Worm (Caenorhabditis elegans) whole organism, late embryonic: ENCODE data around the gene upb-1.

ENCODE experiments used
- C08G9.2 ChIP-seq: sonication (generic microtip); optimal IDR thresholded peaks from 2 replicates; lab custom pipeline; 2016; ENCODE audit warnings: mild to moderate bottlenecking, missing genetic modification characterization, moderate library complexity, missing compliant biosample characterization
- C38D4.7 ChIP-seq: fragments of 200-800 bp; sonication (Bioruptor generic); optimal IDR thresholded peaks from 2 replicates; lab custom pipeline; 2018; ENCODE audit warnings: mild to moderate bottlenecking, missing genetic modification characterization, moderate library complexity, missing compliant biosample characterization
- F13H6.1 ChIP-seq: sonication (generic microtip); optimal IDR thresholded peaks from 2 replicates; lab custom pipeline; 2016; ENCODE audit warnings: missing genetic modification characterization, missing compliant biosample characterization
- K02D7.2 ChIP-seq: sonication (generic microtip); optimal IDR thresholded peaks from 2 replicates; lab custom pipeline; 2017; ENCODE audit warnings: mild to moderate bottlenecking, missing genetic modification characterization, missing compliant biosample characterization
- ceh-14 ChIP-seq: sonication (generic microtip); optimal IDR thresholded peaks from 2 replicates; lab custom pipeline; 2016; ENCODE audit warnings: missing genotype, missing genetic modification characterization, missing compliant biosample characterization
- ceh-18 ChIP-seq: sonication (generic microtip); optimal IDR thresholded peaks from 2 replicates; lab custom pipeline; 2016; ENCODE audit warnings: missing genetic modification characterization, missing compliant biosample characterization
- ceh-2 ChIP-seq: sonication (generic microtip); optimal IDR thresholded peaks from 2 replicates; lab custom pipeline; 2016; ENCODE audit warnings: missing genotype, missing genetic modification characterization, missing compliant biosample characterization
- ceh-22 ChIP-seq: sonication (generic microtip); optimal IDR thresholded peaks from 2 replicates; lab custom pipeline; 2017; ENCODE audit warnings: missing biosample characterization, missing genetic modification characterization
- ceh-30 ChIP-seq: fragments of 150-350 bp; optimal IDR thresholded peaks from 2 replicates; lab custom pipeline; 2014; ENCODE audit warnings: missing biosample characterization, missing genetic modification characterization
- ceh-31 ChIP-seq: sonication (generic microtip); optimal IDR thresholded peaks from 2 replicates; lab custom pipeline; 2016; ENCODE audit warnings: missing genetic modification characterization, missing compliant biosample characterization
- ceh-34 ChIP-seq: sonication (generic microtip); optimal IDR thresholded peaks from 2 replicates; lab custom pipeline; 2016; ENCODE audit warnings: mild to moderate bottlenecking, missing genetic modification characterization, missing compliant biosample characterization
- ceh-48 ChIP-seq: sonication (generic microtip); optimal IDR thresholded peaks from 2 replicates; lab custom pipeline; 2016; ENCODE audit warnings: missing genetic modification characterization, inconsistent platforms, missing compliant biosample characterization
- ceh-6 ChIP-seq: fragments of 200-800 bp; sonication (Bioruptor generic); optimal IDR thresholded peaks from 2 replicates; lab custom pipeline; 2018; ENCODE audit warnings: mild to moderate bottlenecking, missing genetic modification characterization, missing compliant biosample characterization
- elt-2 ChIP-seq: sonication (generic microtip); optimal IDR thresholded peaks from 2 replicates; lab custom pipeline; 2016; ENCODE audit warnings: missing genetic modification reagents, missing genetic modification characterization, missing compliant biosample characterization
- fax-1 ChIP-seq: sonication (generic microtip); optimal IDR thresholded peaks from 2 replicates; lab custom pipeline; 2016; ENCODE audit warnings: missing genotype, missing genetic modification characterization, missing compliant biosample characterization
- fkh-6 ChIP-seq: sonication (generic microtip); optimal IDR thresholded peaks from 2 replicates; lab custom pipeline; 2016; ENCODE audit warnings: missing genetic modification characterization, missing compliant biosample characterization
- gmeb-2 ChIP-seq: sonication (generic microtip); optimal IDR thresholded peaks from 2 replicates; lab custom pipeline; 2016; ENCODE audit warnings: missing genetic modification characterization, inconsistent platforms, missing compliant biosample characterization
- hlh-13 ChIP-seq: fragments of 200-800 bp; sonication (Bioruptor generic); optimal IDR thresholded peaks from 2 replicates; lab custom pipeline; 2018; ENCODE audit warnings: mild to moderate bottlenecking, missing genetic modification characterization, missing compliant biosample characterization
- hlh-15 ChIP-seq: sonication (generic microtip); optimal IDR thresholded peaks from 2 replicates; lab custom pipeline; 2016; ENCODE audit warnings: missing genetic modification characterization, missing compliant biosample characterization
- hlh-30 ChIP-seq: sonication (generic microtip); optimal IDR thresholded peaks from 2 replicates; lab custom pipeline; 2017; ENCODE audit warnings: antibody characterized with exemption, missing genetic modification characterization, missing compliant biosample characterization; ENCODE audit not compliant: insufficient read depth
- lim-6 ChIP-seq: sonication (generic microtip); optimal IDR thresholded peaks from 2 replicates; lab custom pipeline; 2016; ENCODE audit warnings: missing genetic modification characterization, missing compliant biosample characterization
- lin-11 ChIP-seq: fragments of 200-800 bp; sonication (Bioruptor generic); optimal IDR thresholded peaks from 2 replicates; lab custom pipeline; 2018; ENCODE audit warnings: mild to moderate bottlenecking, missing genetic modification characterization, missing compliant biosample characterization
- mec-3 ChIP-seq: sonication (generic microtip); optimal IDR thresholded peaks from 2 replicates; lab custom pipeline; 2016; ENCODE audit warnings: borderline replicate concordance, missing genetic modification characterization, missing compliant biosample characterization
- nfya-1 ChIP-seq: sonication (generic microtip); optimal IDR thresholded peaks from 2 replicates; lab custom pipeline; 2017; ENCODE audit warnings: missing genetic modification characterization, mild to moderate bottlenecking, missing compliant biosample characterization, antibody characterized with exemption, moderate library complexity
- nhr-11 ChIP-seq: fragments of 150-350 bp; optimal IDR thresholded peaks from 2 replicates; lab custom pipeline; 2014; ENCODE audit warnings: missing biosample characterization, missing genetic modification characterization
- npax-4 ChIP-seq: sonication (generic microtip); optimal IDR thresholded peaks from 2 replicates; lab custom pipeline; 2016; ENCODE audit warnings: missing genetic modification characterization, missing compliant biosample characterization
- odd-2 ChIP-seq: sonication (generic microtip); optimal IDR thresholded peaks from 2 replicates; lab custom pipeline; 2017; ENCODE audit warnings: antibody characterized with exemption, mild to moderate bottlenecking, missing genetic modification characterization, missing compliant biosample characterization
- pat-9 ChIP-seq: fragments of 200-800 bp; sonication (Bioruptor generic); optimal IDR thresholded peaks from 2 replicates; lab custom pipeline; 2018; ENCODE audit warnings: mild to moderate bottlenecking, missing genetic modification characterization, moderate library complexity, missing compliant biosample characterization
- pax-1 ChIP-seq: fragments of 150-350 bp; optimal IDR thresholded peaks from 2 replicates; lab custom pipeline; 2014; ENCODE audit warnings: missing biosample characterization, missing genetic modification characterization
- pha-4 ChIP-seq: fragments of 150-350 bp; optimal IDR thresholded peaks from 2 replicates; lab custom pipeline; 2018; ENCODE audit warnings: missing biosample characterization, missing genetic modification reagents, missing genetic modification characterization
- ref-2 ChIP-seq: sonication (generic microtip); optimal IDR thresholded peaks from 2 replicates; lab custom pipeline; 2016; ENCODE audit warnings: missing genetic modification characterization, missing compliant biosample characterization
- rnt-1 ChIP-seq: sonication (generic microtip); optimal IDR thresholded peaks from 2 replicates; lab custom pipeline; 2016; ENCODE audit warnings: missing genetic modification characterization, missing compliant biosample characterization
- sox-2 ChIP-seq: fragments of 200-800 bp; sonication (Bioruptor generic); IDR thresholded peaks from 2 replicates; pipeline ENCODE4 v1.3.6; 2022; ENCODE audit warnings: missing genetic modification reagents, missing genetic modification characterization, missing compliant biosample characterization
- sox-4 ChIP-seq: sonication (generic microtip); optimal IDR thresholded peaks from 2 replicates; lab custom pipeline; 2017; ENCODE audit warnings: mild to moderate bottlenecking, missing genetic modification characterization, inconsistent platforms, missing compliant biosample characterization
- tbx-2 ChIP-seq: sonication (generic microtip); optimal IDR thresholded peaks from 2 replicates; lab custom pipeline; 2016; ENCODE audit warnings: missing genetic modification characterization, missing compliant biosample characterization
- tbx-7 ChIP-seq: sonication (generic microtip); optimal IDR thresholded peaks from 2 replicates; lab custom pipeline; 2016; ENCODE audit warnings: missing genotype, missing genetic modification characterization, missing compliant biosample characterization
- unc-42 ChIP-seq: sonication (generic microtip); optimal IDR thresholded peaks from 2 replicates; lab custom pipeline; 2016; ENCODE audit warnings: missing genotype, missing genetic modification characterization, missing compliant biosample characterization
- unc-55 ChIP-seq: sonication (generic microtip); optimal IDR thresholded peaks from 2 replicates; lab custom pipeline; 2017; ENCODE audit warnings: missing biosample characterization, missing genetic modification reagents, missing genetic modification characterization
- unc-86 ChIP-seq: sonication (generic microtip); optimal IDR thresholded peaks from 2 replicates; lab custom pipeline; 2016; ENCODE audit warnings: missing genetic modification characterization, missing compliant biosample characterization
- zip-5 ChIP-seq: sonication (generic microtip); optimal IDR thresholded peaks from 2 replicates; lab custom pipeline; 2016; ENCODE audit warnings: missing genetic modification characterization, missing compliant biosample characterization

upb-1 gene

DNA sequence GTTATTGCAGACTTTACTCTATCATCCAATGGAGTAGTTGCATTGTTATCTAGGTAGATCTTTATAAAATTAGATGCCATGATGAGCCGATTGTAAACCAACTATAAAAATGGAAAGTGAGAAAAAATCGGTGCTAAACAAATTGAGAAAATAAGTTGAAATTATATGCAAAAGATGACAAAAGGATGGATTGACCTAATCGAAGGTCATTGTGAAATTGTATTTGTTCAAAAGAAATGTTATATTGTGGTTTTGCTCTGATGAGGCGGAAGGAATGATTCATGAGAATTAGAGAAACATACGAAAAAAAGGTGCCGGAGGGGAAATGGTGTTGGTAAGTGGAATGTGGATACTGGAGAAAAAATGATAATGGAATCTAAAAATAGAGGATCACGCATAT lies 8.9 kb downstream of the upb-1 start, which contains the start of gene scly-1:
scly-1 (minus strand) TSS at position 101 of the 400 bp plus-strand sequence.
- no peak for TF ChIP-seq pha-4 (tag; lab: Kevin White, UChicago)
- no peak for TF ChIP-seq hlh-30 (tag; lab: Kevin White, UChicago)
- no peak for TF ChIP-seq C08G9.2 (tag; lab: Kevin White, UChicago)

DNA sequence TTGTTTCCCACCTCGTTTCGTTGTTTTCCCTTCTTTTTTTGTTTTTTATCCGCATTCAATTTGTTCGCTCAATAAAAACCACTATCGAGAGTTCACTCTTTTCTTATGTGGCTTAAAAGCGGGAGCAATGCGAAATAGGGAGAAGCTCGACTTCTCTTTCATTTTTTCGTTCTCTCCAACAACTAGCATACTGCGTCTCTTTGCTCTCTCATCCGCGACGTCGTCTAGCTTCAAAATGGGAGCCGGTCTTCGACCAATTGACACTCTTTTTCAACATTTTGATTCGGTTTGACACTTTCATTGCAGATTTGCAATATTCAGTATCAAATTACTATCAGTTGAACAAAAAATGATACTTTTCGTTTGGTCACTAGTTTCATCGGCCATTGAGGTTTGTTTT lies 16.0 kb downstream of the upb-1 start, which contains the start of gene bpl-1:
bpl-1 (plus strand) TSS at position 301 of the 400 bp plus-strand sequence.
- peak; percentile 25 for TF ChIP-seq unc-42
- no peak for TF ChIP-seq lim-6

ce11 chrII:6269805-6270414 lies 20.0 kb downstream of the upb-1 start, which contains the start of gene F13H8.2:
Gene F13H8.2, plus strand, starts transcription at chrII:6270364.
- TF ChIP-seq sox-4 (tag; lab: Kevin White, UChicago) (no peak), ceh-30 (tag; lab: Kevin White, UChicago) (no peak), ceh-31 (peak; percentile 82), F13H6.1 (tag; lab: Kevin White, UChicago) (peak; percentile 41), elt-2 (tag; lab: Kevin White, UChicago) (peak; percentile 25), unc-55 (GFP tag; lab: Kevin White, UChicago) (peak; percentile 19), zip-5 (tag; lab: Kevin White, UChicago) (peak; percentile 24), tbx-2 (tag; lab: Kevin White, UChicago) (peak; percentile 73), gmeb-2 (tag; lab: Kevin White, UChicago) (no peak), ceh-18 (peak; percentile 20), ceh-48 (tag; lab: Kevin White, UChicago) (peak; percentile 18), pat-9 (tag; lab: Kevin White, UChicago) (no peak), odd-2 (no peak), pax-1 (tag; lab: Kevin White, UChicago) (peak; percentile 16), C08G9.2 (tag; lab: Kevin White, UChicago) (peak; percentile 53), ceh-14 (tag; lab: Kevin White, UChicago) (peak; percentile 57), unc-42 (peak; percentile 79), fax-1 (tag; lab: Kevin White, UChicago) (peak; percentile 32), ref-2 (peak; percentile 71), rnt-1 (tag; lab: Kevin White, UChicago) (peak; percentile 31), mec-3 (tag; lab: Kevin White, UChicago) (no peak), ceh-2 (peak; percentile 40), sox-2 (peak; percentile 7; the same call in 1 of the 2 replicates), nhr-11 (tag; lab: Kevin White, UChicago) (no peak), unc-86 (tag; lab: Kevin White, UChicago) (no peak), ceh-34 (peak; percentile 51), K02D7.2 (tag; lab: Kevin White, UChicago) (no peak), tbx-7 (tag; lab: Kevin White, UChicago) (peak; percentile 22), nfya-1 (peak; percentile 80)

DNA sequence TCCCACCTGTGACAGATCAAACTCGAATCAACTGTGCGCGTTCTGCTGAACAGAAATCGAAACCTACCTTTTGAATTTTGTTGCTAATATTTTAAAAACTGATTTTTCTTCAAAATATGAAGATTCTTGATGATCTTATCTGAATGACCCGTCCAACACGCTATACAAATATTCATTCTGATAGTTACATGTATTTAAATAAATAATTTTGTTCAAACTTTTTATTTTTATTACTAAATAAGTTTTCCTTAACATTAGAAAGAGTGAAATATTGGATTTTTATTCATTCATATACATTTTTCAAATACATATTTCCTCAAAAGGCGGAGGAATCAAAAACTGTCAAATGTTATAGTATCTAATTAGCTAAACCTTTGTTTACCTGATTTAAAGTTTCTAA lies 21.9 kb downstream of the upb-1 start, which contains the start of gene F13H8.8:
F13H8.8 (minus strand) TSS at position 101 of the 400 bp plus-strand sequence.
- TF ChIP-seq hlh-15 (tag; lab: Kevin White, UChicago) (no peak), fkh-6 (tag; lab: Kevin White, UChicago) (no peak), ceh-14 (tag; lab: Kevin White, UChicago) (no peak), nhr-11 (tag; lab: Kevin White, UChicago) (no peak), hlh-30 (tag; lab: Kevin White, UChicago) (no peak), ceh-22 (tag; lab: Kevin White, UChicago) (no peak), unc-55 (GFP tag; lab: Kevin White, UChicago) (no peak), ceh-2 (no peak), zip-5 (tag; lab: Kevin White, UChicago) (no peak), rnt-1 (tag; lab: Kevin White, UChicago) (no peak), unc-42 (no peak), npax-4 (tag; lab: Kevin White, UChicago) (no peak), hlh-13 (GFP tag; lab: Kevin White, UChicago) (no peak), lin-11 (no peak), C08G9.2 (tag; lab: Kevin White, UChicago) (no peak), C38D4.7 (no peak), mec-3 (tag; lab: Kevin White, UChicago) (no peak), tbx-7 (tag; lab: Kevin White, UChicago) (no peak), ceh-6 (GFP tag; lab: Kevin White, UChicago) (no peak)
